Worm (Caenorhabditis elegans): ENCODE measurements around the gene H04M03.3.

The H04M03.3 gene

ce11 chrIV:5939908-5940307 lies 48.5 kb downstream of the H04M03.3 start:
- TF ChIP-seq daf-16 (GFP tag; optimal IDR thresholded peaks at IDR 0.05) (no peak), daf-16 (tag; optimal IDR thresholded peaks at IDR 0.05) (no peak), snpc-1.2 (GFP tag; IDR thresholded peaks at IDR 0.05) (peak; percentile 37), nhr-42 (GFP tag; IDR thresholded peaks at IDR 0.05) (no peak), lsy-2 (tag; optimal IDR thresholded peaks at IDR 0.05) (peak in 1 of 2 experiments; percentile 10), madf-5 (GFP tag; IDR thresholded peaks at IDR 0.05) (no peak), dve-1 (tag; optimal IDR thresholded peaks at IDR 0.05; ENCODE audit: insufficient read depth) (no peak)

- TF ChIP-seq daf-16 (GFP tag; optimal IDR thresholded peaks at IDR 0.05) (peak in 1 of 2 experiments; percentile 48), daf-16 (tag; optimal IDR thresholded peaks at IDR 0.05) (no peak), nhr-28 (tag; optimal IDR thresholded peaks at IDR 0.05) (peak; percentile 4), nhr-10 (tag; optimal IDR thresholded peaks at IDR 0.05) (no peak), tra-1 (GFP tag; IDR thresholded peaks at IDR 0.05) (no peak), ama-1 (optimal IDR thresholded peaks at IDR 0.05) (peak; percentile 68), hlh-11 (tag; optimal IDR thresholded peaks at IDR 0.05) (peak; percentile 38), unc-62 (GFP tag; optimal IDR thresholded peaks at IDR 0.05 in 1 of 2) (peak in 1 of 2 experiments; percentile 98), unc-62 (tag; optimal IDR thresholded peaks at IDR 0.05) (no peak)
Observed at ce11 chrIV:5940608-5941007, 49.2 kb downstream of the H04M03.3 start.

ce11 chrIV:5941236-5941976 lies 50.0 kb downstream of the H04M03.3 start, which contains the start of gene pfkb-1.2:
pfkb-1.2 (plus strand) TSS chrIV:5941926.
- no peak for TF ChIP-seq dmd-8 (GFP tag; IDR thresholded peaks at IDR 0.05)
- TF ChIP-seq Y48G9A.11 (GFP tag; IDR thresholded peaks at IDR 0.05): no peak
- TF ChIP-seq rbr-2 (tag; optimal IDR thresholded peaks at IDR 0.05): peak; percentile 55
- TF ChIP-seq ZK337.2 (GFP tag; IDR thresholded peaks at IDR 0.05): no peak
- TF ChIP-seq ceh-32 (tag; optimal IDR thresholded peaks at IDR 0.05; ENCODE audit: poor library complexity): no peak
- TF ChIP-seq Y75B8A.6 (GFP tag; IDR thresholded peaks at IDR 0.05): no peak
- peak; percentile 17 for TF ChIP-seq mep-1 (tag; optimal IDR thresholded peaks at IDR 0.05)
- TF ChIP-seq fkh-10 (GFP tag; optimal IDR thresholded peaks at IDR 0.05): no peak
- TF ChIP-seq daf-8 (GFP tag; IDR thresholded peaks at IDR 0.05): no peak
- no peak for TF ChIP-seq nhr-48 (tag; optimal IDR thresholded peaks at IDR 0.05)
- TF ChIP-seq nhr-42 (GFP tag; IDR thresholded peaks at IDR 0.05): no peak
- no peak for TF ChIP-seq php-3 (GFP tag; IDR thresholded peaks at IDR 0.05)
- TF ChIP-seq nhr-237 (tag; optimal IDR thresholded peaks at IDR 0.05): no peak
- TF ChIP-seq sdz-12 (GFP tag; optimal IDR thresholded peaks at IDR 0.05): no peak
- peak; percentile 24 for TF ChIP-seq hlh-11 (tag; optimal IDR thresholded peaks at IDR 0.05)
- TF ChIP-seq ceh-28 (tag; optimal IDR thresholded peaks at IDR 0.05): no peak
- no peak for TF ChIP-seq vab-7 (GFP tag; IDR thresholded peaks at IDR 0.05)
- no peak for TF ChIP-seq unc-130 (GFP tag; optimal IDR thresholded peaks at IDR 0.05)
- TF ChIP-seq hlh-30 (tag; optimal IDR thresholded peaks at IDR 0.05; ENCODE audit: insufficient read depth): no peak
- TF ChIP-seq unc-62 (GFP tag; optimal IDR thresholded peaks at IDR 0.05 in 1 of 2): no peak
- TF ChIP-seq unc-62 (tag; optimal IDR thresholded peaks at IDR 0.05): no peak
- no peak for TF ChIP-seq lin-1 (GFP tag; IDR thresholded peaks at IDR 0.05)
- no peak for TF ChIP-seq dmd-6 (GFP tag; IDR thresholded peaks at IDR 0.05)
- no peak for TF ChIP-seq T26A8.4 (GFP tag; IDR thresholded peaks at IDR 0.05)
- no peak for TF ChIP-seq nhr-76 (tag; optimal IDR thresholded peaks at IDR 0.05)
- peak in 1 of 2 experiments; percentile 63 for TF ChIP-seq daf-16 (GFP tag; optimal IDR thresholded peaks at IDR 0.05)
- TF ChIP-seq daf-16 (tag; optimal IDR thresholded peaks at IDR 0.05): peak; percentile 73
- TF ChIP-seq duxl-1 (tag; optimal IDR thresholded peaks at IDR 0.05; ENCODE audit: poor library complexity): no peak
- TF ChIP-seq madf-5 (GFP tag; IDR thresholded peaks at IDR 0.05): no peak
- peak; percentile 17 for TF ChIP-seq dve-1 (tag; optimal IDR thresholded peaks at IDR 0.05; ENCODE audit: insufficient read depth)
- TF ChIP-seq ceh-62 (tag; optimal IDR thresholded peaks at IDR 0.05): no peak
- no peak for TF ChIP-seq nhr-41 (GFP tag; IDR thresholded peaks at IDR 0.05)
- TF ChIP-seq mxl-3 (GFP tag; optimal IDR thresholded peaks at IDR 0.05): no peak
- TF ChIP-seq lin-38 (GFP tag; IDR thresholded peaks at IDR 0.05): no peak
- TF ChIP-seq F10B5.3 (tag; optimal IDR thresholded peaks at IDR 0.05): no peak
- TF ChIP-seq arid-1 (GFP tag; conservative IDR thresholded peaks at IDR 0.05): no peak
- TF ChIP-seq nhr-10 (tag; optimal IDR thresholded peaks at IDR 0.05): no peak
- no peak for TF ChIP-seq zfp-2 (tag; optimal IDR thresholded peaks at IDR 0.05)
- peak; percentile 30 for TF ChIP-seq nhr-28 (tag; optimal IDR thresholded peaks at IDR 0.05)
- no peak for TF ChIP-seq snpc-4 (tag; optimal IDR thresholded peaks at IDR 0.05)
- no peak for TF ChIP-seq zip-11 (GFP tag; IDR thresholded peaks at IDR 0.05)

Data from whole organism, L4 larva.